Fruit fly (Drosophila melanogaster): ENCODE measurements around the gene CG16984.

Gene CG16984

dm6 chr3L:2643324-2643723 is 47.7 kb downstream of the CG16984 start, which contains the start of gene CG14949:
CG14949 (minus strand) TSS chr3L:2643424.
- TF ChIP-seq psq (optimal IDR thresholded peaks at IDR 0.05) (no peak), Dll (optimal IDR thresholded peaks at IDR 0.05) (no peak), CG8478 (optimal IDR thresholded peaks at IDR 0.05) (no peak), pan (optimal IDR thresholded peaks at IDR 0.05) (no peak), EcR (GFP tag; optimal IDR thresholded peaks at IDR 0.05) (no peak), usp (GFP tag; optimal IDR thresholded peaks at IDR 0.05) (no peak)

dm6 chr3L:2645068-2645467 is 49.5 kb downstream of the CG16984 start, which contains the start of gene CG1143:
CG1143 (plus strand) TSS chr3L:2645368.
- TF ChIP-seq usp (GFP tag; optimal IDR thresholded peaks at IDR 0.05) (no peak), pan (optimal IDR thresholded peaks at IDR 0.05) (no peak), EcR (GFP tag; optimal IDR thresholded peaks at IDR 0.05) (no peak), psq (optimal IDR thresholded peaks at IDR 0.05) (no peak), Dll (optimal IDR thresholded peaks at IDR 0.05) (no peak), CG8478 (optimal IDR thresholded peaks at IDR 0.05) (no peak)

All from whole organism.